Fruit fly (Drosophila melanogaster) whole organism, embryonic: ENCODE results near the gene CG13634.

ENCODE experiments used
- CG10147 ChIP-seq: fragments of 200-800 bp; sonication (Bioruptor generic); optimal IDR thresholded peaks from 2 replicates; lab custom pipeline; 2019; ENCODE audit warnings: missing biosample characterization, mild to moderate bottlenecking, missing genetic modification characterization, moderate library complexity
- CG10274 ChIP-seq: fragments of 200-800 bp; sonication (Bioruptor generic); optimal IDR thresholded peaks from 3 replicates; lab custom pipeline; 2017; ENCODE audit warnings: missing biosample characterization, mild to moderate bottlenecking, missing genetic modification characterization
- CG10979 ChIP-seq: fragments of 200-800 bp; sonication (Bioruptor generic); optimal IDR thresholded peaks from 2 replicates; lab custom pipeline; 2018; ENCODE audit warnings: missing biosample characterization, mild to moderate bottlenecking, missing genetic modification characterization, moderate library complexity
- CG12391 ChIP-seq: fragments of 200-800 bp; sonication (Bioruptor generic); optimal IDR thresholded peaks from 3 replicates; lab custom pipeline; 2018; ENCODE audit warnings: missing biosample characterization, mild to moderate bottlenecking, missing genetic modification characterization, moderate library complexity
- CG1832 ChIP-seq: fragments of 200-800 bp; sonication (Bioruptor generic); optimal IDR thresholded peaks from 2 replicates; lab custom pipeline; 2017; ENCODE audit warnings: missing biosample characterization, mild to moderate bottlenecking, missing genetic modification characterization, inconsistent platforms
- CG18599 ChIP-seq: fragments of 200-800 bp; sonication (Bioruptor generic); optimal IDR thresholded peaks from 3 replicates; lab custom pipeline; 2017; ENCODE audit warnings: missing biosample characterization, missing genetic modification characterization, mild to moderate bottlenecking, moderate library complexity, missing genetic modification reagents
- CG2199 ChIP-seq: fragments of 200-800 bp; sonication (Bioruptor generic); IDR thresholded peaks from 3 replicates; pipeline ENCODE4 v1.3.6; 2022; ENCODE audit warnings: missing biosample characterization, missing genetic modification characterization
- CG2712 ChIP-seq: fragments of 200-800 bp; optimal IDR thresholded peaks from 3 replicates; lab custom pipeline; 2019; ENCODE audit warnings: missing biosample characterization, mild to moderate bottlenecking, missing genetic modification characterization, moderate library complexity
- CG31224 ChIP-seq: fragments of 200-800 bp; sonication (Bioruptor generic); IDR thresholded peaks from 2 replicates; pipeline ENCODE4 v1.3.6; 2022; ENCODE audit warnings: missing biosample characterization, missing genetic modification characterization
- CG33213 ChIP-seq: fragments of 200-800 bp; sonication (Bioruptor generic); optimal IDR thresholded peaks from 3 replicates; lab custom pipeline; 2016; ENCODE audit warnings: missing biosample characterization, missing genetic modification characterization
- CG34376 ChIP-seq: fragments of 200-800 bp; sonication (Bioruptor generic); optimal IDR thresholded peaks from 2 replicates; lab custom pipeline; 2018; ENCODE audit warnings: missing biosample characterization, mild to moderate bottlenecking, missing genetic modification characterization
- CG4707 ChIP-seq: fragments of 200-800 bp; sonication (Bioruptor generic); optimal IDR thresholded peaks from 2 replicates; lab custom pipeline; 2018; ENCODE audit warnings: missing biosample characterization, mild to moderate bottlenecking, missing genetic modification characterization, moderate library complexity
- CG5180 ChIP-seq: fragments of 200-800 bp; sonication (Bioruptor generic); optimal IDR thresholded peaks from 3 replicates; lab custom pipeline; 2017; ENCODE audit warnings: missing biosample characterization, missing genetic modification characterization, mild to moderate bottlenecking, moderate library complexity, missing genetic modification reagents
- CG7987 ChIP-seq: fragments of 200-800 bp; sonication (Bioruptor generic); optimal IDR thresholded peaks from 2 replicates; lab custom pipeline; 2018; ENCODE audit warnings: missing biosample characterization, mild to moderate bottlenecking, missing genetic modification characterization, moderate library complexity
- CG8290 ChIP-seq, 3 experiments: fragments of 200-800 bp; sonication (Bioruptor generic); optimal IDR thresholded peaks; 2 replicates each; lab custom pipeline; 2016 to 2019; ENCODE audit warnings: missing biosample characterization in 3 of 3, missing genetic modification characterization in 3 of 3, mild to moderate bottlenecking in 2 of 3, moderate library complexity in 1 of 3
- CG8765 ChIP-seq: fragments of 200-800 bp; sonication (Bioruptor generic); IDR thresholded peaks from 2 replicates; pipeline ENCODE4 v1.3.6; 2022; ENCODE audit warnings: missing biosample characterization, missing genetic modification characterization
- CG9609 ChIP-seq: fragments of 200-800 bp; sonication (Bioruptor generic); optimal IDR thresholded peaks from 3 replicates; lab custom pipeline; 2016; ENCODE audit warnings: missing biosample characterization, missing genetic modification characterization
- Dek ChIP-seq: fragments of 200-800 bp; sonication (Bioruptor generic); optimal IDR thresholded peaks from 3 replicates; lab custom pipeline; 2019; ENCODE audit warnings: missing biosample characterization, mild to moderate bottlenecking, missing genetic modification characterization, moderate library complexity
- Dref ChIP-seq: fragments of 200-800 bp; sonication (Bioruptor generic); IDR thresholded peaks from 2 replicates; pipeline ENCODE4 v1.3.6; 2022; ENCODE audit warnings: missing biosample characterization, missing genetic modification characterization
- E2f1 ChIP-seq: fragments of 200-800 bp; sonication (Bioruptor generic); IDR thresholded peaks from 2 replicates; pipeline ENCODE4 v1.3.6; 2022; ENCODE audit warnings: missing biosample characterization, missing genetic modification characterization
- Ets97D ChIP-seq: fragments of 200-800 bp; sonication (Bioruptor generic); optimal IDR thresholded peaks from 3 replicates; lab custom pipeline; 2016; ENCODE audit warnings: missing biosample characterization, missing genetic modification characterization
- GATAe ChIP-seq: fragments of 200-800 bp; sonication (Bioruptor generic); conservative IDR thresholded peaks from 2 replicates; pipeline ENCODE4 v1.3.6; 2022; ENCODE audit warnings: missing biosample characterization, missing genetic modification characterization
- HHEX ChIP-seq: fragments of 200-800 bp; sonication (Bioruptor generic); optimal IDR thresholded peaks from 3 replicates; lab custom pipeline; 2017; ENCODE audit warnings: missing biosample characterization, mild to moderate bottlenecking, missing genetic modification characterization, missing genetic modification reagents
- Meics ChIP-seq: fragments of 200-800 bp; sonication (Bioruptor generic); optimal IDR thresholded peaks from 2 replicates; lab custom pipeline; 2017; ENCODE audit warnings: missing biosample characterization, mild to moderate bottlenecking, missing genetic modification characterization
- Mrtf ChIP-seq: fragments of 200-800 bp; sonication (Bioruptor generic); IDR thresholded peaks from 3 replicates; pipeline ENCODE4 v1.3.6; 2022; ENCODE audit warnings: missing biosample characterization, missing genetic modification characterization
- Scr ChIP-seq: fragments of 200-800 bp; sonication (Bioruptor generic); IDR thresholded peaks from 2 replicates; pipeline ENCODE4 v1.3.6; 2022; ENCODE audit warnings: missing biosample characterization, missing genetic modification characterization; ENCODE audit not compliant: partially characterized antibody
- Spps ChIP-seq: fragments of 200-800 bp; sonication (Bioruptor generic); optimal IDR thresholded peaks from 2 replicates; lab custom pipeline; 2018; ENCODE audit warnings: missing biosample characterization, mild to moderate bottlenecking, missing genetic modification characterization
- Ssrp ChIP-seq: fragments of 200-800 bp; sonication (Bioruptor generic); optimal IDR thresholded peaks from 2 replicates; lab custom pipeline; 2018; ENCODE audit warnings: missing biosample characterization, mild to moderate bottlenecking, missing genetic modification characterization, moderate library complexity
- Usf ChIP-seq: fragments of 200-800 bp; sonication (Bioruptor generic); optimal IDR thresholded peaks from 2 replicates; lab custom pipeline; 2017; ENCODE audit warnings: missing genotype, missing biosample characterization, missing genetic modification characterization
- btn ChIP-seq: fragments of 200-800 bp; sonication (Bioruptor generic); optimal IDR thresholded peaks from 2 replicates; lab custom pipeline; 2016; ENCODE audit warnings: missing biosample characterization, missing genetic modification characterization
- cad ChIP-seq: fragments of >200 bp; optimal IDR thresholded peaks from 2 replicates; lab custom pipeline; 2017; ENCODE audit warnings: missing biosample characterization, missing genetic modification characterization
- dan ChIP-seq: fragments of 200-800 bp; sonication (Bioruptor generic); IDR thresholded peaks from 2 replicates; pipeline ENCODE4 v1.3.6; 2022; ENCODE audit warnings: missing biosample characterization, missing genetic modification characterization
- dmrt11E ChIP-seq: fragments of 200-800 bp; sonication (Bioruptor generic); optimal IDR thresholded peaks from 3 replicates; lab custom pipeline; 2018; ENCODE audit warnings: missing biosample characterization, mild to moderate bottlenecking, missing genetic modification characterization, moderate library complexity
- ewg ChIP-seq: fragments of 200-800 bp; sonication (Bioruptor generic); optimal IDR thresholded peaks from 3 replicates; lab custom pipeline; 2017; ENCODE audit warnings: mild to moderate bottlenecking, missing biosample characterization, missing genetic modification reagents, missing genetic modification characterization
- fd3F ChIP-seq: fragments of 200-800 bp; sonication (Bioruptor generic); optimal IDR thresholded peaks from 2 replicates; lab custom pipeline; 2018; ENCODE audit warnings: missing biosample characterization, mild to moderate bottlenecking, missing genetic modification characterization, moderate library complexity
- fd64A ChIP-seq: fragments of 200-800 bp; sonication (Bioruptor generic); optimal IDR thresholded peaks from 3 replicates; lab custom pipeline; 2018; ENCODE audit warnings: missing biosample characterization, mild to moderate bottlenecking, missing genetic modification characterization
- grn ChIP-seq: fragments of 200-800 bp; sonication (Bioruptor generic); optimal IDR thresholded peaks from 3 replicates; lab custom pipeline; 2017; ENCODE audit warnings: missing biosample characterization, missing genetic modification characterization
- gro ChIP-seq: fragments of 200-800 bp; sonication (Bioruptor generic); optimal IDR thresholded peaks from 2 replicates; lab custom pipeline; 2016; ENCODE audit warnings: missing biosample characterization, missing genetic modification characterization
- gsb-n ChIP-seq: fragments of 200-800 bp; sonication (Bioruptor generic); optimal IDR thresholded peaks from 3 replicates; lab custom pipeline; 2018; ENCODE audit warnings: missing biosample characterization, mild to moderate bottlenecking, missing genetic modification characterization
- hkb ChIP-seq, 2 experiments: fragments of 200-800 bp in 1 of 2; fragments of >200 bp in 1 of 2; sonication (Bioruptor generic) in 1 of 2; IDR thresholded peaks in 1 of 2; optimal IDR thresholded peaks in 1 of 2; 2 replicates each; pipeline versions ENCODE4 v1.3.6 to Lab custom; 2017 to 2022; ENCODE audit warnings: missing biosample characterization in 1 of 2, missing genetic modification characterization in 1 of 2
- jing ChIP-seq: fragments of 200-800 bp; sonication (Bioruptor generic); optimal IDR thresholded peaks from 2 replicates; lab custom pipeline; 2018; ENCODE audit warnings: missing biosample characterization, mild to moderate bottlenecking, missing genetic modification characterization
- lbe ChIP-seq: fragments of 200-800 bp; sonication (Bioruptor generic); optimal IDR thresholded peaks from 2 replicates; lab custom pipeline; 2016; ENCODE audit warnings: missing biosample characterization, mild to moderate bottlenecking, missing genetic modification characterization
- mld ChIP-seq: fragments of 200-800 bp; sonication (Bioruptor generic); IDR thresholded peaks from 3 replicates; pipeline ENCODE4 v1.3.6; 2022; ENCODE audit warnings: missing biosample characterization, missing genetic modification characterization; ENCODE audit not compliant: partially characterized antibody
- nau ChIP-seq: fragments of 200-800 bp; sonication (Bioruptor generic); optimal IDR thresholded peaks from 3 replicates; lab custom pipeline; 2017; ENCODE audit warnings: missing biosample characterization, mild to moderate bottlenecking, missing genetic modification characterization, missing genetic modification reagents
- prd ChIP-seq, 3 experiments: fragments of >200 bp in 2 of 3; fragments of 200-800 bp in 1 of 3; sonication (Bioruptor generic) in 1 of 3; optimal IDR thresholded peaks in 2 of 3; IDR thresholded peaks in 1 of 3; 2 replicates in 2 of 3; 3 replicates in 1 of 3; pipeline versions ENCODE4 v1.3.6 to Lab custom; 2017 to 2022; ENCODE audit warnings: missing biosample characterization in 1 of 3, missing genetic modification characterization in 1 of 3
- salm ChIP-seq: fragments of 200-800 bp; sonication (Bioruptor generic); optimal IDR thresholded peaks from 2 replicates; lab custom pipeline; 2018; ENCODE audit warnings: missing biosample characterization, mild to moderate bottlenecking, missing genetic modification characterization
- sd ChIP-seq: fragments of 200-800 bp; sonication (Bioruptor generic); optimal IDR thresholded peaks from 3 replicates; lab custom pipeline; 2018; ENCODE audit warnings: missing biosample characterization, mild to moderate bottlenecking, missing genetic modification characterization, moderate library complexity
- trem ChIP-seq: fragments of 200-800 bp; optimal IDR thresholded peaks from 3 replicates; lab custom pipeline; 2019; ENCODE audit warnings: missing biosample characterization, mild to moderate bottlenecking, missing genetic modification characterization, moderate library complexity
- wek ChIP-seq: fragments of 200-800 bp; sonication (Bioruptor generic); optimal IDR thresholded peaks from 3 replicates; lab custom pipeline; 2018; ENCODE audit warnings: missing biosample characterization, mild to moderate bottlenecking, missing genetic modification characterization, moderate library complexity

CG13634 gene

DNA sequence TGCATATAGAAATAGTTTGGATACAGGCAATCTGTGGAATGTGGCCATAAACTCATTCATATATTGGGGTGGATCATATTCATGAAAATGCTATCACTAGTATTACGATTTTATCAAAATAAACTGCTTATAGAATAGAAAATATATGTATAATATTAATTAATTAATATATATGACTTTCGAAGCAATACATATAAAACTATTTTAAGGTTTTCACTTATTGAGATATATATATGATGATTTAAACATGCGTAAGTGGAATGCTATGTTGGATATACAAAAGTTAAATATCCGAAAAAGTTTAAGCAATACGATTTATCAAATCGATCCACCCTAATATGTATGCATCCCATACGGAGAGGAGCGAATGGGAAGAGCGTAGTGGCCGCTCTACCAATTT, 8.7 kb upstream of the CG13634 start (continued):
- TF ChIP-seq dan (GFP tag; lab: Robert Waterston, UW): no peak
- TF ChIP-seq CG1832 (GFP tag; lab: Kevin White, UChicago): no peak
- TF ChIP-seq CG9609 (GFP tag; lab: Kevin White, UChicago): no peak
- TF ChIP-seq salm (tag; lab: Kevin White, UChicago): peak; percentile 53
- TF ChIP-seq sd (tag; lab: Kevin White, UChicago): peak; percentile 64
- no peak for TF ChIP-seq hkb (optimal IDR thresholded peaks at IDR 0.05; lab: Kevin White, UChicago)
- peak; percentile 15; the same call in 1 of the 2 replicates for TF ChIP-seq hkb (GFP tag; IDR thresholded peaks at IDR 0.05; lab: Robert Waterston, UW)
- TF ChIP-seq CG18599 (GFP tag; lab: Kevin White, UChicago): no peak
- no peak for TF ChIP-seq GATAe (GFP tag; lab: Robert Waterston, UW)
- no peak for TF ChIP-seq ewg (GFP tag; lab: Kevin White, UChicago)
- no peak for TF ChIP-seq CG10274 (GFP tag; lab: Kevin White, UChicago)
- no peak for TF ChIP-seq lbe
- TF ChIP-seq CG4707 (GFP tag; lab: Kevin White, UChicago): no peak
- no peak for TF ChIP-seq CG33213 (GFP tag; lab: Kevin White, UChicago)
- TF ChIP-seq Spps (tag; lab: Kevin White, UChicago): no peak
- no peak for TF ChIP-seq mld (GFP tag; lab: Robert Waterston, UW)
- no peak for TF ChIP-seq Mrtf (GFP tag; lab: Robert Waterston, UW)
- no peak for TF ChIP-seq Dek (tag; lab: Kevin White, UChicago)
- TF ChIP-seq nau (GFP tag; lab: Kevin White, UChicago): no peak
- TF ChIP-seq HHEX (GFP tag; lab: Kevin White, UChicago): no peak
- no peak for TF ChIP-seq gsb-n (tag; lab: Kevin White, UChicago)
- TF ChIP-seq E2f1 (GFP tag; lab: Robert Waterston, UW): no peak
- TF ChIP-seq CG2712 (tag; lab: Kevin White, UChicago): peak; percentile 57
- no peak for TF ChIP-seq grn (GFP tag; lab: Kevin White, UChicago)
- no peak for TF ChIP-seq trem (tag; lab: Kevin White, UChicago)
- TF ChIP-seq Scr (GFP tag; lab: Robert Waterston, UW): no peak
- TF ChIP-seq prd (optimal IDR thresholded peaks at IDR 0.05; lab: Kevin White, UChicago): no peak
- TF ChIP-seq prd (GFP tag; IDR thresholded peaks at IDR 0.05; lab: Robert Waterston, UW): no peak
- no peak for TF ChIP-seq CG5180 (GFP tag; lab: Kevin White, UChicago)
- TF ChIP-seq CG31224 (GFP tag; lab: Robert Waterston, UW): no peak
- TF ChIP-seq CG10147 (GFP tag; lab: Kevin White, UChicago): peak; percentile 19
- TF ChIP-seq wek (GFP tag; lab: Kevin White, UChicago): no peak
- no peak for TF ChIP-seq CG7987 (GFP tag; lab: Kevin White, UChicago)
- TF ChIP-seq CG12391 (tag; lab: Kevin White, UChicago): no peak
- TF ChIP-seq CG8765 (GFP tag; lab: Robert Waterston, UW): no peak
- no peak for TF ChIP-seq Dref (GFP tag; lab: Robert Waterston, UW)
- no peak for TF ChIP-seq gro (GFP tag; lab: Kevin White, UChicago)
- TF ChIP-seq Ssrp (tag; lab: Kevin White, UChicago): peak; percentile 25
- no peak for TF ChIP-seq Ets97D
- TF ChIP-seq CG10979 (tag; lab: Kevin White, UChicago): no peak
- no peak for TF ChIP-seq fd3F
- no peak for TF ChIP-seq cad (GFP tag; lab: Kevin White, UChicago)
- no peak for TF ChIP-seq Usf (GFP tag; lab: Kevin White, UChicago)
- no peak for TF ChIP-seq dmrt11E (tag; lab: Kevin White, UChicago)
- TF ChIP-seq CG34376 (GFP tag; lab: Kevin White, UChicago): no peak
- no peak for TF ChIP-seq btn (GFP tag; lab: Kevin White, UChicago)
- no peak for TF ChIP-seq jing (GFP tag; lab: Kevin White, UChicago)
- no peak for TF ChIP-seq CG2199 (GFP tag; lab: Robert Waterston, UW)
- TF ChIP-seq Meics (GFP tag; lab: Kevin White, UChicago): no peak
- TF ChIP-seq fd64A (GFP tag; lab: Kevin White, UChicago): no peak
- TF ChIP-seq CG8290 (GFP tag; optimal IDR thresholded peaks at IDR 0.05; lab: Kevin White, UChicago): no peak
- TF ChIP-seq CG8290 (tag; optimal IDR thresholded peaks at IDR 0.05; lab: Kevin White, UChicago): no peak
